Worm (Caenorhabditis elegans) whole organism, young adult: Measurements from ENCODE around the gene C56E6.7.

Experiments
- B0019.2 ChIP-seq: fragments of 200-800 bp; sonication (Bioruptor generic); conservative IDR thresholded peaks from 2 replicates; pipeline ENCODE4 v1.3.6; 2022; ENCODE audit warnings: missing genetic modification reagents, missing genetic modification characterization, missing compliant biosample characterization
- B0261.1 ChIP-seq: sonication (generic microtip); optimal IDR thresholded peaks from 2 replicates; lab custom pipeline; 2016; ENCODE audit warnings: mild to moderate bottlenecking, missing genetic modification characterization, moderate library complexity, missing compliant biosample characterization
- attf-5 ChIP-seq: fragments of 200-800 bp; sonication (Bioruptor generic); optimal IDR thresholded peaks from 2 replicates; lab custom pipeline; 2018; ENCODE audit warnings: mild to moderate bottlenecking, missing genetic modification characterization, missing compliant biosample characterization
- ceh-58 ChIP-seq: fragments of 200-800 bp; sonication (Bioruptor generic); IDR thresholded peaks from 2 replicates; pipeline ENCODE4 v1.3.6; 2022; ENCODE audit warnings: missing genetic modification characterization, missing compliant biosample characterization
- dpff-1 ChIP-seq: sonication (generic microtip); optimal IDR thresholded peaks from 2 replicates; lab custom pipeline; 2017; ENCODE audit warnings: mild to moderate bottlenecking, missing genetic modification characterization, missing compliant biosample characterization
- fkh-3 ChIP-seq: sonication (generic microtip); optimal IDR thresholded peaks from 2 replicates; lab custom pipeline; 2016; ENCODE audit warnings: mild to moderate bottlenecking, missing genetic modification characterization, missing compliant biosample characterization
- him-1 ChIP-seq: sonication (generic microtip); optimal IDR thresholded peaks from 2 replicates; lab custom pipeline; 2016; ENCODE audit warnings: missing genotype, missing genetic modification reagents, missing genetic modification characterization, missing compliant biosample characterization
- let-607 ChIP-seq, 2 experiments: fragments of 200-800 bp in 1 of 2; sonication (Bioruptor generic) in 1 of 2; sonication (generic microtip) in 1 of 2; optimal IDR thresholded peaks; 2 replicates each; lab custom pipeline; 2016 to 2018; ENCODE audit warnings: mild to moderate bottlenecking in 2 of 2, missing compliant biosample characterization in 2 of 2, missing genetic modification characterization in 2 of 2, moderate library complexity in 2 of 2, missing genotype in 1 of 2
- nfya-1 ChIP-seq: sonication (generic microtip); optimal IDR thresholded peaks from 2 replicates; lab custom pipeline; 2017; ENCODE audit warnings: antibody characterized with exemption, missing compliant biosample characterization, missing genetic modification characterization, borderline replicate concordance; ENCODE audit not compliant: insufficient read depth
- snpc-3.4 ChIP-seq: sonication (generic microtip); optimal IDR thresholded peaks from 2 replicates; lab custom pipeline; 2017; ENCODE audit warnings: missing genetic modification characterization, mild to moderate bottlenecking, missing compliant biosample characterization, antibody characterized with exemption, moderate library complexity, missing genotype, missing genetic modification reagents

- no peak for TF ChIP-seq dpff-1 (tag; lab: Kevin White, UChicago)
- no peak for TF ChIP-seq snpc-3.4 (tag; lab: Kevin White, UChicago)
- TF ChIP-seq attf-5 (GFP tag; lab: Kevin White, UChicago), result no peak
- TF ChIP-seq nfya-1 (tag; lab: Kevin White, UChicago), result no peak
- no peak for TF ChIP-seq fkh-3
- no peak for TF ChIP-seq let-607 (tag; optimal IDR thresholded peaks at IDR 0.05; lab: Kevin White, UChicago)
- no peak for TF ChIP-seq B0261.1 (tag; lab: Kevin White, UChicago)
- no peak for TF ChIP-seq him-1 (tag; lab: Kevin White, UChicago)
- no peak for TF ChIP-seq B0019.2
- no peak for TF ChIP-seq ceh-58 (GFP tag; lab: Robert Waterston, UW)
Observed at ce11 chrII:6528629-6529028, 12.3 kb downstream of the C56E6.7 start, which contains the start of gene C56E6.4.
